Worm (Caenorhabditis elegans): ENCODE data around the gene Y37E11B.1.
"Not testable (repeated sequence)": the region's sequence is repeated elsewhere in the genome, so short reads cannot be mapped to it uniquely, and the experiment has no call there.

Gene Y37E11B.1

DNA sequence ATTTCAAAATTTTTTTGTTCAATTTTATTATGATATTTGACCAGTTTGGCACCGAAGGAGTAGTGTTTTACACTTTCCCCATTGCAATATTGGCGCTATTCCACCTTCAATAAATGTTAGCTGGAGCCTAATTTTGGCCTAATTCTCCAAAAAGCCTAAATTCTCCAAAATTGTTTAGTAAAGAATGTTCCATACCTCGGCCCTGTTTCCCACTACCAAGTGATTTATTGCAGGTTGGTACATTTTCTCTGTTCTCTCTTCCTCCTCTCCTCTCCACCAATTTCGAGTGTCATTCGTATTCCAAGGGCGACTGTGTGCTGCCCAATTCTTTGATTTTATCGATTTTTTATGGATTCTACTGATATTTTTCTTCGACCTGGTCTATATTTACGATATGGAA, 1.3 kb upstream of the Y37E11B.1 start, which contains the start of gene Y37E11B.2:
Gene Y37E11B.2, plus strand, starts transcription at position 301 of the 400 bp plus-strand sequence.
- no peak for TF ChIP-seq daf-12 (tag; optimal IDR thresholded peaks at IDR 0.05)
- no peak for TF ChIP-seq sea-2 (GFP tag; optimal IDR thresholded peaks at IDR 0.05)
- TF ChIP-seq nhr-67 (tag; optimal IDR thresholded peaks at IDR 0.05), result no peak
- TF ChIP-seq nhr-23 (tag; optimal IDR thresholded peaks at IDR 0.05), result no peak
- TF ChIP-seq egl-5 (tag; optimal IDR thresholded peaks at IDR 0.05), result no peak
- TF ChIP-seq ceh-9 (tag; optimal IDR thresholded peaks at IDR 0.05), result no peak
- no peak for TF ChIP-seq nhr-76 (tag; optimal IDR thresholded peaks at IDR 0.05)
- TF ChIP-seq elt-2 (tag; optimal IDR thresholded peaks at IDR 0.05), result no peak
- TF ChIP-seq elt-3 (tag; optimal IDR thresholded peaks at IDR 0.05), result no peak
- no peak for TF ChIP-seq fkh-2 (tag; optimal IDR thresholded peaks at IDR 0.05)
- TF ChIP-seq nfya-1 (tag; optimal IDR thresholded peaks at IDR 0.05; ENCODE audit: insufficient read depth), result no peak
- no peak for TF ChIP-seq unc-62 (GFP tag; optimal IDR thresholded peaks at IDR 0.05)
- TF ChIP-seq eor-1 (tag; optimal IDR thresholded peaks at IDR 0.05), result no peak
- no peak for TF ChIP-seq elt-1 (tag; optimal IDR thresholded peaks at IDR 0.05)
- no peak for TF ChIP-seq aly-2 (tag; optimal IDR thresholded peaks at IDR 0.05)
- no peak for TF ChIP-seq jun-1 (tag; optimal IDR thresholded peaks at IDR 0.05)
- TF ChIP-seq egl-27 (tag; optimal IDR thresholded peaks at IDR 0.05), result no peak
- no peak for TF ChIP-seq ztf-4 (tag; optimal IDR thresholded peaks at IDR 0.05)
- no peak for TF ChIP-seq ceh-82 (tag; optimal IDR thresholded peaks at IDR 0.05)

- TF ChIP-seq pha-4 (tag; optimal IDR thresholded peaks at IDR 0.05) (no peak), elt-2 (tag; optimal IDR thresholded peaks at IDR 0.05) (no peak), lin-39 (tag; optimal IDR thresholded peaks at IDR 0.05) (no peak), ztf-4 (tag; optimal IDR thresholded peaks at IDR 0.05) (no peak)
Observed at ce11 chrIV:3578667-3579066, 754 bp upstream of the Y37E11B.1 start.

ce11 chrIV:3582806-3583205, 3.4 kb downstream of the Y37E11B.1 start, which contains the start of gene blos-7:
blos-7 (minus strand) TSS chrIV:3582906.
- not testable (repeated sequence) for TF ChIP-seq nhr-11, elt-1, mml-1 (tag; optimal IDR thresholded peaks at IDR 0.05)

ce11 chrIV:3590821-3591220, 11.4 kb downstream of the Y37E11B.1 start:
- TF ChIP-seq lin-15B (tag; optimal IDR thresholded peaks at IDR 0.05) (no peak), nhr-11 (tag; optimal IDR thresholded peaks at IDR 0.05) (no peak), zag-1 (tag; optimal IDR thresholded peaks at IDR 0.05) (no peak), nhr-12 (tag; optimal IDR thresholded peaks at IDR 0.05) (no peak), ztf-11 (tag; optimal IDR thresholded peaks at IDR 0.05) (no peak), ZK546.5 (tag; optimal IDR thresholded peaks at IDR 0.05) (no peak), nhr-28 (tag; optimal IDR thresholded peaks at IDR 0.05) (no peak), nhr-43 (tag; optimal IDR thresholded peaks at IDR 0.05; ENCODE audit: poor library complexity, severe bottlenecking) (no peak), nhr-237 (tag; optimal IDR thresholded peaks at IDR 0.05) (no peak), mdl-1 (tag; optimal IDR thresholded peaks at IDR 0.05) (no peak), R02D3.7 (tag; optimal IDR thresholded peaks at IDR 0.05) (no peak), skn-1 (tag; optimal IDR thresholded peaks at IDR 0.05) (no peak), egl-27 (tag; optimal IDR thresholded peaks at IDR 0.05) (no peak)

DNA sequence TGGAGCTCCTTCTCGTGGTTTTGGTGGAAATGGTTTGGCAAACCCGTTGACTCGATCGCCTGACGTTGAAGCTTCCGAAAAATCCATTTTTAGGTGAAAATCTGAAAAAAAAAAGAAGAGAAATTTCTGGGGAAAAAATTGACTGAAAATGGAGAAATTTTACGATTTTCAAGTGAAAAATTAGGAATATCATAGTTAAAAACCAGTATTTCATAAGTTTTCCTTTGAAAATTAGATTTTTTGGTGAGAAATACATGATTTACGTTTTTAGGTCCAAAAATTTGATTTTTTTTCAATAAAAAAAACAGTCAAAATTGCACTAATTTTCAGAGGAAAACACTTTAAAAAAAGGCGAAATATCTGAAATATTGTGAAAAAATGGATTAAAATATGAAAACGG, 14.1 kb downstream of the Y37E11B.1 start, which contains the start of gene taf-2:
Gene taf-2, minus strand, starts transcription at position 101 of the 400 bp plus-strand sequence.
- TF ChIP-seq fos-1 (tag; optimal IDR thresholded peaks at IDR 0.05) (no peak), fkh-10 (GFP tag; optimal IDR thresholded peaks at IDR 0.05) (no peak)

Measured in whole organism, L3 larva.